Fruit fly (Drosophila melanogaster) whole organism, embryonic: Measurements from ENCODE around the gene Irbp18.

Experiments used
- Awh ChIP-seq: fragments of 200-800 bp; sonication (Bioruptor generic); IDR thresholded peaks from 2 replicates; pipeline ENCODE4, ENCODE4 v1.3.6; 2022; ENCODE audit warnings: missing biosample characterization, missing genetic modification characterization
- Blimp-1 ChIP-seq: fragments of 200-800 bp; sonication (Bioruptor generic); optimal IDR thresholded peaks from 3 replicates; lab custom pipeline; 2018; ENCODE audit warnings: missing biosample characterization, missing genetic modification characterization, mild to moderate bottlenecking, moderate library complexity, missing genetic modification reagents
- CG10274 ChIP-seq: fragments of 200-800 bp; sonication (Bioruptor generic); optimal IDR thresholded peaks from 3 replicates; lab custom pipeline; 2017; ENCODE audit warnings: missing biosample characterization, mild to moderate bottlenecking, missing genetic modification characterization
- CG10366 ChIP-seq: fragments of 200-800 bp; sonication (Bioruptor generic); IDR thresholded peaks from 2 replicates; pipeline ENCODE4 v1.3.6; 2022; ENCODE audit warnings: missing biosample characterization, missing genetic modification characterization
- CG10959 ChIP-seq: fragments of 200-800 bp; sonication (Bioruptor generic); IDR thresholded peaks from 2 replicates; pipeline ENCODE4 v1.3.6; 2022; ENCODE audit warnings: missing biosample characterization, missing genetic modification characterization
- CG10979 ChIP-seq: fragments of 200-800 bp; sonication (Bioruptor generic); optimal IDR thresholded peaks from 2 replicates; lab custom pipeline; 2018; ENCODE audit warnings: missing biosample characterization, mild to moderate bottlenecking, missing genetic modification characterization, moderate library complexity
- CG13775 ChIP-seq: fragments of 200-800 bp; sonication (Bioruptor generic); optimal IDR thresholded peaks from 3 replicates; lab custom pipeline; 2017; ENCODE audit warnings: missing biosample characterization, mild to moderate bottlenecking, missing genetic modification characterization
- CG17359 ChIP-seq: fragments of 200-800 bp; sonication (Bioruptor generic); optimal IDR thresholded peaks from 3 replicates; lab custom pipeline; 2018; ENCODE audit warnings: missing biosample characterization, mild to moderate bottlenecking, missing genetic modification characterization, moderate library complexity
- CG18011 ChIP-seq: fragments of 200-800 bp; sonication (Bioruptor generic); optimal IDR thresholded peaks from 2 replicates; lab custom pipeline; 2017; ENCODE audit warnings: missing biosample characterization, missing genetic modification characterization, mild to moderate bottlenecking, moderate library complexity, missing genotype
- CG2129 ChIP-seq: fragments of 200-800 bp; sonication (Bioruptor generic); IDR thresholded peaks from 2 replicates; pipeline ENCODE4 v1.3.6; 2022; ENCODE audit warnings: missing biosample characterization, missing genetic modification characterization; ENCODE audit not compliant: partially characterized antibody
- CG31365 ChIP-seq: fragments of 200-800 bp; sonication (Bioruptor generic); optimal IDR thresholded peaks from 2 replicates; lab custom pipeline; 2018; ENCODE audit warnings: missing biosample characterization, mild to moderate bottlenecking, missing genetic modification characterization
- CG34422 ChIP-seq: fragments of 200-800 bp; sonication (Bioruptor generic); IDR thresholded peaks from 3 replicates; pipeline ENCODE4 v1.3.6; 2022; ENCODE audit warnings: missing biosample characterization, missing genetic modification characterization
- CG3838 ChIP-seq: fragments of 200-800 bp; sonication (Bioruptor generic); optimal IDR thresholded peaks from 3 replicates; lab custom pipeline; 2016; ENCODE audit warnings: missing biosample characterization, missing genetic modification characterization
- CG42726 ChIP-seq: fragments of 200-800 bp; sonication (Bioruptor generic); IDR thresholded peaks from 2 replicates; pipeline ENCODE4 v1.3.6; 2022; ENCODE audit warnings: missing biosample characterization, missing genetic modification characterization; ENCODE audit not compliant: partially characterized antibody
- CG5953 ChIP-seq: fragments of 200-800 bp; sonication (Bioruptor generic); IDR thresholded peaks from 2 replicates; pipeline ENCODE4 v1.3.6; 2022; ENCODE audit warnings: missing biosample characterization, missing genetic modification characterization
- CG7556 ChIP-seq: fragments of 200-800 bp; sonication (Bioruptor generic); optimal IDR thresholded peaks from 2 replicates; lab custom pipeline; 2017; ENCODE audit warnings: missing biosample characterization, mild to moderate bottlenecking, missing genetic modification characterization
- CG7786 ChIP-seq: fragments of 200-800 bp; sonication (Bioruptor generic); optimal IDR thresholded peaks from 2 replicates; lab custom pipeline; 2016; ENCODE audit warnings: missing biosample characterization, missing genetic modification characterization
- CG7987 ChIP-seq: fragments of 200-800 bp; sonication (Bioruptor generic); optimal IDR thresholded peaks from 2 replicates; lab custom pipeline; 2018; ENCODE audit warnings: missing biosample characterization, mild to moderate bottlenecking, missing genetic modification characterization, moderate library complexity
- CG8924 ChIP-seq: fragments of 200-800 bp; optimal IDR thresholded peaks from 3 replicates; lab custom pipeline; 2019; ENCODE audit warnings: missing biosample characterization, mild to moderate bottlenecking, missing genetic modification characterization, moderate library complexity
- CG9817 ChIP-seq: fragments of 200-800 bp; sonication (Bioruptor generic); optimal IDR thresholded peaks from 2 replicates; lab custom pipeline; 2018; ENCODE audit warnings: missing biosample characterization, mild to moderate bottlenecking, missing genetic modification characterization, moderate library complexity
- CG9876 ChIP-seq: fragments of 200-800 bp; sonication (Bioruptor generic); optimal IDR thresholded peaks from 2 replicates; lab custom pipeline; 2016; ENCODE audit warnings: missing biosample characterization, missing genetic modification characterization
- CG9932 ChIP-seq: fragments of 200-800 bp; sonication (Bioruptor generic); IDR thresholded peaks from 2 replicates; pipeline ENCODE4 v1.3.6; 2022; ENCODE audit warnings: missing biosample characterization, missing genetic modification characterization
- Chrac-16 ChIP-seq: fragments of 200-800 bp; sonication (Bioruptor generic); optimal IDR thresholded peaks from 3 replicates; lab custom pipeline; 2016; ENCODE audit warnings: missing biosample characterization, missing genetic modification characterization
- CoRest ChIP-seq: fragments of 200-800 bp; sonication (Bioruptor generic); optimal IDR thresholded peaks from 3 replicates; lab custom pipeline; 2018; ENCODE audit warnings: missing biosample characterization, mild to moderate bottlenecking, missing genetic modification characterization, moderate library complexity
- Dip2 ChIP-seq: fragments of 200-800 bp; sonication (Bioruptor generic); IDR thresholded peaks from 2 replicates; pipeline ENCODE4 v1.3.6; 2022; ENCODE audit warnings: missing biosample characterization, missing genetic modification characterization
- Dp ChIP-seq: fragments of 200-800 bp; sonication (Bioruptor generic); optimal IDR thresholded peaks from 2 replicates; lab custom pipeline; 2018; ENCODE audit warnings: missing biosample characterization, mild to moderate bottlenecking, missing genetic modification characterization, moderate library complexity
- Fer3 ChIP-seq: fragments of 200-800 bp; sonication (Bioruptor generic); optimal IDR thresholded peaks from 2 replicates; lab custom pipeline; 2018; ENCODE audit warnings: missing biosample characterization, mild to moderate bottlenecking, missing genetic modification characterization, moderate library complexity
- Myb ChIP-seq: fragments of 200-800 bp; sonication (Bioruptor generic); optimal IDR thresholded peaks from 2 replicates; lab custom pipeline; 2016; ENCODE audit warnings: missing biosample characterization, missing genetic modification characterization
- Optix ChIP-seq: fragments of 200-800 bp; sonication (Bioruptor generic); IDR thresholded peaks from 3 replicates; pipeline ENCODE4 v1.3.6; 2022; ENCODE audit warnings: missing biosample characterization, missing genetic modification characterization
- Sox100B ChIP-seq: fragments of 200-800 bp; sonication (Bioruptor generic); optimal IDR thresholded peaks from 3 replicates; lab custom pipeline; 2018; ENCODE audit warnings: missing biosample characterization, mild to moderate bottlenecking, missing genetic modification characterization
- Sox102F ChIP-seq: fragments of 200-800 bp; sonication (Bioruptor generic); optimal IDR thresholded peaks from 2 replicates; lab custom pipeline; 2018; ENCODE audit warnings: missing biosample characterization, mild to moderate bottlenecking, missing genetic modification characterization, moderate library complexity
- Spps ChIP-seq: fragments of 200-800 bp; sonication (Bioruptor generic); optimal IDR thresholded peaks from 2 replicates; lab custom pipeline; 2018; ENCODE audit warnings: missing biosample characterization, mild to moderate bottlenecking, missing genetic modification characterization
- Sry-β ChIP-seq: fragments of 200-800 bp; sonication (Bioruptor generic); optimal IDR thresholded peaks from 2 replicates; lab custom pipeline; 2018; ENCODE audit warnings: missing biosample characterization, mild to moderate bottlenecking, missing genetic modification characterization, moderate library complexity
- Taf1 ChIP-seq: fragments of 200-800 bp; sonication (Bioruptor generic); IDR thresholded peaks from 2 replicates; pipeline ENCODE4 v1.3.6; 2022; ENCODE audit warnings: missing biosample characterization, missing genetic modification characterization
- Vsx1 ChIP-seq: fragments of 200-800 bp; sonication (Bioruptor generic); optimal IDR thresholded peaks from 2 replicates; lab custom pipeline; 2017; ENCODE audit warnings: missing biosample characterization, mild to moderate bottlenecking, missing genetic modification characterization, missing genetic modification reagents
- ato ChIP-seq: fragments of 200-800 bp; sonication (Bioruptor generic); IDR thresholded peaks from 2 replicates; pipeline ENCODE4 v1.3.6; 2022; ENCODE audit warnings: missing biosample characterization, missing genetic modification characterization; ENCODE audit not compliant: partially characterized antibody
- bbx ChIP-seq: fragments of 200-800 bp; sonication (Bioruptor generic); IDR thresholded peaks from 2 replicates; pipeline ENCODE4 v1.3.6; 2022; ENCODE audit warnings: missing biosample characterization, missing genetic modification characterization; ENCODE audit not compliant: partially characterized antibody
- bcd ChIP-seq: fragments of 200-800 bp; sonication (Bioruptor generic); optimal IDR thresholded peaks from 2 replicates; lab custom pipeline; 2017; ENCODE audit warnings: missing biosample characterization, mild to moderate bottlenecking, missing genetic modification characterization
- croc ChIP-seq: fragments of 200-800 bp; sonication (Bioruptor generic); conservative IDR thresholded peaks from 3 replicates; pipeline ENCODE4 v1.3.6; 2022; ENCODE audit warnings: missing biosample characterization, missing genetic modification characterization
- da ChIP-seq: fragments of 200-800 bp; sonication (Bioruptor generic); optimal IDR thresholded peaks from 2 replicates; lab custom pipeline; 2016; ENCODE audit warnings: missing biosample characterization, missing genetic modification characterization
- dimm ChIP-seq: fragments of 200-800 bp; sonication (Bioruptor generic); IDR thresholded peaks from 2 replicates; pipeline ENCODE4 v1.3.6; 2022; ENCODE audit warnings: missing biosample characterization, missing genetic modification characterization
- dmrt11E ChIP-seq: fragments of 200-800 bp; sonication (Bioruptor generic); optimal IDR thresholded peaks from 3 replicates; lab custom pipeline; 2018; ENCODE audit warnings: missing biosample characterization, mild to moderate bottlenecking, missing genetic modification characterization, moderate library complexity
- gsb ChIP-seq: fragments of 200-800 bp; sonication (Bioruptor generic); IDR thresholded peaks from 2 replicates; pipeline ENCODE4 v1.3.6; 2022; ENCODE audit warnings: missing biosample characterization, missing genetic modification characterization
- otp ChIP-seq: fragments of 200-800 bp; sonication (Bioruptor generic); IDR thresholded peaks from 3 replicates; pipeline ENCODE4, ENCODE4 v1.3.6; 2022; ENCODE audit warnings: missing biosample characterization, missing genetic modification characterization
- ranshi ChIP-seq: fragments of 200-800 bp; sonication (Bioruptor generic); IDR thresholded peaks from 2 replicates; pipeline ENCODE4 v1.3.6; 2022; ENCODE audit warnings: missing biosample characterization, missing genetic modification characterization
- ssp ChIP-seq: fragments of 200-800 bp; sonication (Bioruptor generic); IDR thresholded peaks from 2 replicates; pipeline ENCODE4 v1.3.6; 2022; ENCODE audit warnings: missing biosample characterization, missing genetic modification characterization
- tio ChIP-seq: fragments of 200-800 bp; sonication (Bioruptor generic); optimal IDR thresholded peaks from 2 replicates; lab custom pipeline; 2017; ENCODE audit warnings: missing biosample characterization, missing genetic modification characterization, inconsistent platforms
- tup ChIP-seq: fragments of 200-800 bp; sonication (Bioruptor generic); optimal IDR thresholded peaks from 2 replicates; lab custom pipeline; 2016; ENCODE audit warnings: missing biosample characterization, mild to moderate bottlenecking, missing genetic modification characterization, moderate library complexity
- unc-4 ChIP-seq: fragments of 200-800 bp; sonication (Bioruptor generic); IDR thresholded peaks from 2 replicates; pipeline ENCODE4 v1.3.6; 2022; ENCODE audit warnings: missing biosample characterization, missing genetic modification characterization; ENCODE audit not compliant: partially characterized antibody

The Irbp18 gene

dm6 chr3L:11084557-11085231 lies 13.3 kb downstream of the Irbp18 start (continued):
- peak; percentile 86 for TF ChIP-seq CG7987 (GFP tag; lab: Kevin White, UChicago)
- TF ChIP-seq CoRest (tag; lab: Kevin White, UChicago): peak; percentile 97
- peak; percentile 93 for TF ChIP-seq da
- TF ChIP-seq CG10959 (GFP tag; lab: Robert Waterston, UW): peak; percentile 95
- TF ChIP-seq ato (GFP tag; lab: Robert Waterston, UW): no peak
- peak; percentile 95 for TF ChIP-seq CG5953 (GFP tag; lab: Robert Waterston, UW)
- TF ChIP-seq ssp (GFP tag; lab: Robert Waterston, UW): peak; percentile 86
- peak; percentile 95 for TF ChIP-seq bcd (GFP tag; lab: Kevin White, UChicago)
- no peak for TF ChIP-seq CG2129 (GFP tag; lab: Robert Waterston, UW)
- TF ChIP-seq CG9876: peak; percentile 89
- TF ChIP-seq Fer3: peak; percentile 91
- peak; percentile 98 for TF ChIP-seq dmrt11E (tag; lab: Kevin White, UChicago)
- peak; percentile 95 for TF ChIP-seq Blimp-1 (GFP tag; lab: Kevin White, UChicago)
- peak; percentile 86; the same call in 2 of the 3 replicates for TF ChIP-seq Optix (GFP tag; lab: Robert Waterston, UW)
- peak; percentile 68 for TF ChIP-seq Sry-β (GFP tag; lab: Kevin White, UChicago)
- TF ChIP-seq Dip2: peak; percentile 36; the same call in 1 of the 2 replicates
- TF ChIP-seq gsb: peak; percentile 82
- peak; percentile 84 for TF ChIP-seq tup (GFP tag; lab: Kevin White, UChicago)
- TF ChIP-seq bbx (GFP tag; lab: Robert Waterston, UW): no peak
- peak; percentile 99 for TF ChIP-seq Sox102F (GFP tag; lab: Kevin White, UChicago)
- peak; percentile 12 for TF ChIP-seq Dp (GFP tag; lab: Kevin White, UChicago)
- peak; percentile 94 for TF ChIP-seq CG7786 (GFP tag; lab: Kevin White, UChicago)
- peak; percentile 92 for TF ChIP-seq Vsx1 (GFP tag; lab: Kevin White, UChicago)
- TF ChIP-seq CG9932: peak; percentile 80
- TF ChIP-seq CG10979 (tag; lab: Kevin White, UChicago): peak; percentile 99
- TF ChIP-seq CG9817: peak; percentile 77
- no peak for TF ChIP-seq CG42726 (GFP tag; lab: Robert Waterston, UW)
- TF ChIP-seq Spps (tag; lab: Kevin White, UChicago): peak; percentile 96
- TF ChIP-seq CG7556 (GFP tag; lab: Kevin White, UChicago): peak; percentile 96
- TF ChIP-seq otp: peak; percentile 97
- peak; percentile 92 for TF ChIP-seq CG3838 (GFP tag; lab: Kevin White, UChicago)
- TF ChIP-seq dimm (GFP tag; lab: Robert Waterston, UW): peak; percentile 90
- peak; percentile 94 for TF ChIP-seq croc (GFP tag; lab: Robert Waterston, UW)
- TF ChIP-seq Taf1 (GFP tag; lab: Robert Waterston, UW): peak; percentile 75
- TF ChIP-seq CG18011 (GFP tag; lab: Kevin White, UChicago): peak; percentile 77
- TF ChIP-seq Myb (GFP tag; lab: Kevin White, UChicago): peak; percentile 81
- peak; percentile 97 for TF ChIP-seq CG8924 (tag; lab: Kevin White, UChicago)
- peak; percentile 73 for TF ChIP-seq CG10274 (GFP tag; lab: Kevin White, UChicago)
- TF ChIP-seq Sox100B (GFP tag; lab: Kevin White, UChicago): peak; percentile 96
- peak; percentile 96 for TF ChIP-seq CG10366
- peak; percentile 97 for TF ChIP-seq CG34422
- peak; percentile 95 for TF ChIP-seq Chrac-16 (GFP tag; lab: Kevin White, UChicago)
- TF ChIP-seq tio (GFP tag; lab: Kevin White, UChicago): peak; percentile 95
- TF ChIP-seq unc-4 (GFP tag; lab: Robert Waterston, UW): no peak
- TF ChIP-seq CG31365 (tag; lab: Kevin White, UChicago): peak; percentile 76
- TF ChIP-seq CG17359: peak; percentile 97
- TF ChIP-seq Awh (GFP tag; lab: Robert Waterston, UW): peak; percentile 98
- TF ChIP-seq CG13775 (GFP tag; lab: Kevin White, UChicago): peak; percentile 94
- TF ChIP-seq ranshi (GFP tag; lab: Robert Waterston, UW): peak; percentile 96
